Worm (Caenorhabditis elegans) whole organism, young adult: ENCODE results near the gene cest-9.2.

ENCODE experiments used
- B0336.3 ChIP-seq: fragments of 200-800 bp; sonication (Bioruptor generic); IDR thresholded peaks from 2 replicates; pipeline ENCODE4 v1.3.6; 2022; ENCODE audit warnings: missing genetic modification characterization, missing compliant biosample characterization
- C17E4.6 ChIP-seq: fragments of 200-800 bp; sonication (Bioruptor generic); IDR thresholded peaks from 2 replicates; pipeline ENCODE4 v1.3.6; 2022; ENCODE audit warnings: missing genetic modification reagents, missing genetic modification characterization, missing compliant biosample characterization
- D2030.7 ChIP-seq: fragments of 200-800 bp; sonication (Bioruptor generic); IDR thresholded peaks from 2 replicates; pipeline ENCODE4 v1.3.6; 2022; ENCODE audit warnings: missing genetic modification reagents, missing genetic modification characterization, missing compliant biosample characterization
- F22D6.2 ChIP-seq: sonication (generic microtip); optimal IDR thresholded peaks from 2 replicates; lab custom pipeline; 2016; ENCODE audit warnings: mild to moderate bottlenecking, missing genetic modification characterization, missing compliant biosample characterization
- Y53F4B.3 ChIP-seq: fragments of 200-800 bp; sonication (Bioruptor generic); IDR thresholded peaks from 2 replicates; pipeline ENCODE4 v1.3.6; 2022; ENCODE audit warnings: missing genetic modification reagents, missing genetic modification characterization, missing compliant biosample characterization
- Y95B8A.8 ChIP-seq: fragments of 200-800 bp; sonication (Bioruptor generic); IDR thresholded peaks from 2 replicates; pipeline ENCODE4 v1.3.6; 2022; ENCODE audit warnings: missing genetic modification reagents, missing genetic modification characterization, missing compliant biosample characterization
- aptf-2 ChIP-seq: fragments of 200-800 bp; sonication (Bioruptor generic); conservative IDR thresholded peaks from 2 replicates; pipeline ENCODE4 v1.3.6; 2022; ENCODE audit warnings: missing genetic modification reagents, missing genetic modification characterization, missing compliant biosample characterization
- atf-7 ChIP-seq: sonication (generic microtip); optimal IDR thresholded peaks from 2 replicates; lab custom pipeline; 2017; ENCODE audit warnings: mild to moderate bottlenecking, missing genetic modification characterization, missing compliant biosample characterization
- bed-2 ChIP-seq: fragments of 200-800 bp; sonication (Bioruptor generic); IDR thresholded peaks from 2 replicates; pipeline ENCODE4 v1.3.6; 2022; ENCODE audit warnings: missing genetic modification reagents, missing genetic modification characterization, missing compliant biosample characterization
- cebp-1 ChIP-seq, 2 experiments: fragments of 200-800 bp in 1 of 2; sonication (Bioruptor generic) in 1 of 2; sonication (generic microtip) in 1 of 2; IDR thresholded peaks in 1 of 2; optimal IDR thresholded peaks in 1 of 2; 2 replicates each; pipeline versions ENCODE4 v1.3.6 to Lab custom; 2017 to 2022; ENCODE audit warnings: missing compliant biosample characterization in 2 of 2, missing genetic modification characterization in 2 of 2, mild to moderate bottlenecking in 1 of 2, missing genetic modification reagents in 1 of 2, moderate library complexity in 1 of 2
- ceh-40 ChIP-seq: fragments of 200-800 bp; sonication (Bioruptor generic); IDR thresholded peaks from 2 replicates; pipeline ENCODE4 v1.3.6; 2022; ENCODE audit warnings: missing genetic modification characterization, missing compliant biosample characterization
- chd-7 ChIP-seq: sonication (generic microtip); optimal IDR thresholded peaks from 2 replicates; lab custom pipeline; 2016; ENCODE audit warnings: mild to moderate bottlenecking, missing genetic modification characterization, moderate library complexity, missing compliant biosample characterization
- dox-1 ChIP-seq: fragments of 200-800 bp; sonication (Bioruptor generic); IDR thresholded peaks from 2 replicates; pipeline ENCODE4 v1.3.6; 2022; ENCODE audit warnings: missing genetic modification reagents, missing genetic modification characterization, missing compliant biosample characterization
- egl-18 ChIP-seq: fragments of 200-800 bp; sonication (Bioruptor generic); IDR thresholded peaks from 2 replicates; pipeline ENCODE4 v1.3.6; 2022; ENCODE audit warnings: missing genetic modification reagents, missing genetic modification characterization, missing compliant biosample characterization
- ets-4 ChIP-seq: fragments of 200-800 bp; sonication (Bioruptor generic); optimal IDR thresholded peaks from 2 replicates; lab custom pipeline; 2018; ENCODE audit warnings: mild to moderate bottlenecking, missing genetic modification characterization, missing compliant biosample characterization
- fkh-3 ChIP-seq: sonication (generic microtip); optimal IDR thresholded peaks from 2 replicates; lab custom pipeline; 2016; ENCODE audit warnings: mild to moderate bottlenecking, missing genetic modification characterization, missing compliant biosample characterization
- hmg-1.2 ChIP-seq: fragments of 200-800 bp; sonication (Bioruptor generic); IDR thresholded peaks from 2 replicates; pipeline ENCODE4 v1.3.6; 2022; ENCODE audit warnings: missing genetic modification reagents, missing genetic modification characterization, missing compliant biosample characterization
- let-526 ChIP-seq: fragments of 200-800 bp; sonication (Bioruptor generic); IDR thresholded peaks from 2 replicates; pipeline ENCODE4 v1.3.6; 2022; ENCODE audit warnings: missing genetic modification reagents, missing genetic modification characterization, missing compliant biosample characterization
- lsy-27 ChIP-seq: sonication (generic microtip); optimal IDR thresholded peaks from 2 replicates; lab custom pipeline; 2017; ENCODE audit warnings: missing genetic modification characterization, mild to moderate bottlenecking, missing compliant biosample characterization, antibody characterized with exemption, missing genotype, borderline replicate concordance; ENCODE audit not compliant: insufficient read depth
- mes-4 ChIP-seq: sonication (generic microtip); optimal IDR thresholded peaks from 2 replicates; lab custom pipeline; 2016; ENCODE audit warnings: missing genotype, missing genetic modification characterization, missing compliant biosample characterization
- nhr-80 ChIP-seq: sonication (generic microtip); optimal IDR thresholded peaks from 2 replicates; lab custom pipeline; 2016; ENCODE audit warnings: missing genetic modification characterization, missing compliant biosample characterization
- pha-4 ChIP-seq: fragments of 150-350 bp; sonication (generic microtip); optimal IDR thresholded peaks from 2 replicates; lab custom pipeline; 2014; ENCODE audit warnings: missing biosample characterization, missing genetic modification reagents, missing genetic modification characterization
- repo-1 ChIP-seq: sonication (generic microtip); optimal IDR thresholded peaks from 2 replicates; lab custom pipeline; 2017; ENCODE audit warnings: mild to moderate bottlenecking, missing genetic modification characterization, missing compliant biosample characterization
- snpc-1.3 ChIP-seq: sonication (generic microtip); optimal IDR thresholded peaks from 2 replicates; lab custom pipeline; 2017; ENCODE audit warnings: missing genetic modification characterization, mild to moderate bottlenecking, missing compliant biosample characterization, antibody characterized with exemption, moderate library complexity, missing genotype, missing genetic modification reagents; ENCODE audit not compliant: insufficient read depth
- unc-62 ChIP-seq: fragments of 150-350 bp; optimal IDR thresholded peaks from 2 replicates; lab custom pipeline; 2014; ENCODE audit warnings: missing biosample characterization, missing genetic modification reagents, missing genetic modification characterization
- zfh-2 ChIP-seq: fragments of 200-800 bp; sonication (Bioruptor generic); conservative IDR thresholded peaks from 2 replicates; pipeline ENCODE4 v1.3.6; 2022; ENCODE audit warnings: missing genetic modification reagents, missing genetic modification characterization, missing compliant biosample characterization
- zim-3 ChIP-seq: sonication (generic microtip); optimal IDR thresholded peaks from 2 replicates; lab custom pipeline; 2017; ENCODE audit warnings: mild to moderate bottlenecking, missing genetic modification characterization, moderate library complexity, missing compliant biosample characterization
- ztf-18 ChIP-seq: sonication (generic microtip); optimal IDR thresholded peaks from 2 replicates; lab custom pipeline; 2016; ENCODE audit warnings: missing genotype, mild to moderate bottlenecking, missing genetic modification characterization, missing compliant biosample characterization
- ztf-25 ChIP-seq: fragments of 200-800 bp; sonication (Bioruptor generic); IDR thresholded peaks from 2 replicates; pipeline ENCODE4 v1.3.6; 2022; ENCODE audit warnings: missing genetic modification reagents, missing genetic modification characterization, missing compliant biosample characterization

The cest-9.2 gene

DNA sequence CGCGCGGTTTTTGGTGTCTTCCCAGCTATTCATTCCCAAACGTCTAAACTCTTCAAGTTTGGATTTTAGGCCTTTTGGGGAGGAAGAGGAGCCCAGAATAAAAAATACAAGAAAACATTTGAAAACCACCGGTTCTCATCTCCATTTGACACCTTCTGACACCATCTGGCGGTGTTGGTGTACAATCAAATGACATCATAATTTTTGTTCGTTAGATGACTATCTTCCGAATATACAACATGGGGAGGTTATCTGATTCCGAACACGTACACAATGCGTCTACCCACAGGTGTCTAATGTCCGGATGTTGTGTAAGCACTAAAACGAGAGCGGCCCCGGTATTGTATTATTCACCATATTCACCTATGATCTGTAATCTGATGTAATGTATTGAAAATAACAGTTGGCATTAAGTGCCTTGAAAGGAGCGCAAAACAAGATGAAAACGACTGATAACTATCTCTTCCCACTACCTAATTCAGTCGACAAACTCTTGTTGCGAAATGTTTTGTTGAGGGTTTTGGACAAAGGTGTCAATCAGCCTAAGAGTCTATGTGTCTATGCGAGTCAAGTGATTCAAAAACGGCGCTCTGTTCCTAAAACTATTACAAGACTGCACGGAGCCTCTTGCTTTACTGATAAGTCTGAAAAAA is 49.3 kb upstream of the cest-9.2 start (continued):
- TF ChIP-seq fkh-3 (tag; lab: Kevin White, UChicago) (no peak), hmg-1.2 (GFP tag; lab: Robert Waterston, UW) (no peak), lsy-27 (no peak), dox-1 (GFP tag; lab: Robert Waterston, UW) (peak; percentile 56; the same call in 1 of the 2 replicates), cebp-1 (GFP tag; IDR thresholded peaks at IDR 0.05; lab: Robert Waterston, UW) (peak; percentile 93), cebp-1 (tag; optimal IDR thresholded peaks at IDR 0.05; lab: Kevin White, UChicago) (peak; percentile 95), repo-1 (tag; lab: Kevin White, UChicago) (no peak), C17E4.6 (GFP tag; lab: Robert Waterston, UW) (no peak), pha-4 (tag; lab: Kevin White, UChicago) (no peak), egl-18 (GFP tag; lab: Robert Waterston, UW) (no peak), ceh-40 (GFP tag; lab: Robert Waterston, UW) (no peak), D2030.7 (GFP tag; lab: Robert Waterston, UW) (no peak), ets-4 (peak; percentile 71), B0336.3 (GFP tag; lab: Robert Waterston, UW) (peak; percentile 33; the same call in 1 of the 2 replicates), mes-4 (tag; lab: Kevin White, UChicago) (no peak), aptf-2 (GFP tag; lab: Robert Waterston, UW) (no peak), Y95B8A.8 (no peak), atf-7 (tag; lab: Kevin White, UChicago) (peak; percentile 6), chd-7 (tag; lab: Kevin White, UChicago) (peak; percentile 31), Y53F4B.3 (GFP tag; lab: Robert Waterston, UW) (no peak), ztf-18 (tag; lab: Kevin White, UChicago) (no peak), snpc-1.3 (tag; lab: Kevin White, UChicago) (no peak), zfh-2 (no peak), let-526 (GFP tag; lab: Robert Waterston, UW) (no peak), zim-3 (tag; lab: Kevin White, UChicago) (no peak)
- TF ChIP-seq, all 124 proteins: peak for 13

- TF ChIP-seq bed-2 (no peak), nhr-80 (tag; lab: Kevin White, UChicago) (peak; percentile 32)
Measured at ce11 chrX:12173989-12174388, 47.9 kb upstream of the cest-9.2 start.

- TF ChIP-seq nhr-80 (tag; lab: Kevin White, UChicago) (peak; percentile 60), F22D6.2 (tag; lab: Kevin White, UChicago) (no peak)
- TF ChIP-seq, all 124 proteins: peak for 1
Measured at ce11 chrX:12174686-12175404, 47.1 kb upstream of the cest-9.2 start.

ce11 chrX:12175667-12176278 is 46.1 kb upstream of the cest-9.2 start:
- TF ChIP-seq ztf-25 (peak; percentile 32; the same call in 1 of the 2 replicates), Y53F4B.3 (GFP tag; lab: Robert Waterston, UW) (no peak), cebp-1 (GFP tag; IDR thresholded peaks at IDR 0.05; lab: Robert Waterston, UW) (no peak), cebp-1 (tag; optimal IDR thresholded peaks at IDR 0.05; lab: Kevin White, UChicago) (peak; percentile 23), unc-62 (GFP tag; lab: Kevin White, UChicago) (no peak)
